Fruit fly (Drosophila melanogaster) whole organism, prepupa: Measurements from ENCODE around the gene beat-IIIa.

ENCODE experiments used
- Blimp-1 ChIP-seq: fragments of 200-800 bp; sonication (Bioruptor generic); optimal IDR thresholded peaks from 3 replicates; lab custom pipeline; 2017; ENCODE audit warnings: missing biosample characterization, missing genetic modification characterization, mild to moderate bottlenecking, moderate library complexity, missing genetic modification reagents
- CG10669 ChIP-seq: fragments of 200-800 bp; sonication (Bioruptor generic); optimal IDR thresholded peaks from 3 replicates; lab custom pipeline; 2018; ENCODE audit warnings: missing biosample characterization, mild to moderate bottlenecking, missing genetic modification characterization, moderate library complexity
- CG15336 ChIP-seq: fragments of 200-800 bp; sonication (Bioruptor generic); IDR thresholded peaks from 2 replicates; pipeline ENCODE4 v1.3.6; 2022; ENCODE audit warnings: missing biosample characterization, missing genetic modification characterization
- CG32006 ChIP-seq: fragments of 200-800 bp; sonication (Bioruptor generic); optimal IDR thresholded peaks from 3 replicates; lab custom pipeline; 2017; ENCODE audit warnings: missing biosample characterization, mild to moderate bottlenecking, missing genetic modification characterization
- CG7368 ChIP-seq: fragments of 200-800 bp; sonication (Bioruptor generic); optimal IDR thresholded peaks from 3 replicates; lab custom pipeline; 2016; ENCODE audit warnings: missing biosample characterization, missing genetic modification characterization
- Lpt ChIP-seq: fragments of 200-800 bp; sonication (Bioruptor generic); optimal IDR thresholded peaks from 3 replicates; lab custom pipeline; 2016; ENCODE audit warnings: missing biosample characterization, missing genetic modification characterization
- Met ChIP-seq: fragments of 200-800 bp; sonication (Bioruptor generic); optimal IDR thresholded peaks from 3 replicates; lab custom pipeline; 2016; ENCODE audit warnings: missing biosample characterization, missing genetic modification characterization
- esn ChIP-seq: fragments of 200-800 bp; sonication (Bioruptor generic); optimal IDR thresholded peaks from 2 replicates; lab custom pipeline; 2016; ENCODE audit warnings: missing biosample characterization, mild to moderate bottlenecking, missing genetic modification characterization, moderate library complexity
- fd59A ChIP-seq: fragments of 200-800 bp; sonication (Bioruptor generic); optimal IDR thresholded peaks from 2 replicates; lab custom pipeline; 2017; ENCODE audit warnings: missing biosample characterization, mild to moderate bottlenecking, missing genetic modification characterization, missing genetic modification reagents
- lz ChIP-seq: fragments of 200-800 bp; sonication (Bioruptor generic); optimal IDR thresholded peaks from 3 replicates; lab custom pipeline; 2016; ENCODE audit warnings: missing biosample characterization, missing genetic modification characterization
- net ChIP-seq: fragments of 200-800 bp; sonication (Bioruptor generic); optimal IDR thresholded peaks from 3 replicates; lab custom pipeline; 2016; ENCODE audit warnings: missing biosample characterization, missing genetic modification characterization
- salr ChIP-seq, 2 experiments: fragments of 200-800 bp; sonication (Bioruptor generic); optimal IDR thresholded peaks; 3 replicates each; lab custom pipeline; 2016 to 2018; ENCODE audit warnings: missing biosample characterization in 2 of 2, missing genetic modification characterization in 2 of 2, mild to moderate bottlenecking in 1 of 2

DNA sequence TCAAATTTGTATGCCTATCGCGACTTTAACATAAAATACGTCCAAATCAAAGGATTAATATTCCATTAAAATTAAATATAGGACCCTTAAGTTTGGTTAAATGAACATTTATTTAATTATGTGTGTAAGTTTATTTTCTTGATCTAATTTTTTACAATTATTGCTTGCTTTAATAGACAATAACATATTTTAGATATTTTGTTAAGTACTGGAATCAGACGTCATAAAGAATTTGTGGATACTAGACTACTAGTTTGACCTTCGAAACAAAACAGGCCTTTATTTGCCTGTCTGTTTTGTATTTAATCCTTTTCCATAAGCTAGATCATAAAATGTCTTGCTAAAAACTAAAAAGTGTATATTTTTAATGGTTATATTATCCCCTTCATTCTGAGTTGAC is 42.4 kb downstream of the beat-IIIa start, which contains the start of gene CG34169:
- no peak for TF ChIP-seq Blimp-1
- TF ChIP-seq net (GFP tag; lab: Kevin White, UChicago): no peak
- no peak for TF ChIP-seq esn (GFP tag; lab: Kevin White, UChicago)
- TF ChIP-seq lz (GFP tag; lab: Kevin White, UChicago): no peak
- no peak for TF ChIP-seq salr (GFP tag; optimal IDR thresholded peaks at IDR 0.05; lab: Kevin White, UChicago)
- no peak for TF ChIP-seq CG32006 (GFP tag; lab: Kevin White, UChicago)
- no peak for TF ChIP-seq CG15336
- TF ChIP-seq Met (GFP tag; lab: Kevin White, UChicago): no peak
- TF ChIP-seq CG7368 (GFP tag; lab: Kevin White, UChicago): no peak
- TF ChIP-seq CG10669 (GFP tag; lab: Kevin White, UChicago): no peak
- no peak for TF ChIP-seq Lpt (GFP tag; lab: Kevin White, UChicago)
- no peak for TF ChIP-seq fd59A (GFP tag; lab: Kevin White, UChicago)
